Worm (Caenorhabditis elegans): ENCODE results near the gene F41B4.2.

The F41B4.2 gene

DNA sequence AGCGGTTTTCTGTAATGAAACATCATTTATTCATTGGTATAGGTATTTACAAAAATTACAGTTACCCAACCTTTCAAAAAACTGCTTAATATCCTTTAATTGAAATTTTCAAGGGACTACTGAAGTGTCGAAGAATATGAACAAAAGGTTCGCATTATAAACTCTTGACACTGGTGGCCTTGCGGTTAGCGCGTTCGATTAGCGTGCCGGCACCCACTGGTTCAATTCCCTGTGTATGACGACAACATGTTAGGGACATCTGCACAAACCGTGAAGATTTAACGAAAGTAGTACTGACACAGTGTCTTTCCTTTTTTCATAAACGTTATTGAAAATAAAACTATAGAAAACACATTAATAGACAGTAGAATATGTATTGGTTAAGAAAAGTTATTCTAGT is 32.6 kb upstream of the F41B4.2 start (continued):
- TF ChIP-seq ztf-4 (tag; optimal IDR thresholded peaks at IDR 0.05) (no peak), lin-15B (tag; optimal IDR thresholded peaks at IDR 0.05) (no peak), unc-62 (GFP tag; optimal IDR thresholded peaks at IDR 0.05) (no peak), xbp-1 (tag; optimal IDR thresholded peaks at IDR 0.05) (peak; percentile 54), lin-35 (GFP tag; optimal IDR thresholded peaks at IDR 0.05) (no peak), hlh-17 (GFP tag; optimal IDR thresholded peaks at IDR 0.05; ENCODE audit: borderline replicate concordance) (no peak), egl-27 (tag; optimal IDR thresholded peaks at IDR 0.05) (no peak), pax-3 (tag; optimal IDR thresholded peaks at IDR 0.05) (no peak), mep-1 (tag; optimal IDR thresholded peaks at IDR 0.05) (peak; percentile 66), fkh-8 (tag; optimal IDR thresholded peaks at IDR 0.05) (no peak), aly-2 (tag; optimal IDR thresholded peaks at IDR 0.05) (no peak), mef-2 (tag; optimal IDR thresholded peaks at IDR 0.05) (no peak), dsc-1 (tag; optimal IDR thresholded peaks at IDR 0.05) (no peak), lin-14 (GFP tag; optimal IDR thresholded peaks at IDR 0.05) (peak; percentile 50), ces-1 (GFP tag; optimal IDR thresholded peaks at IDR 0.05) (no peak), ceh-82 (tag; optimal IDR thresholded peaks at IDR 0.05) (peak in 1 of 3 experiments; percentile 15), swsn-7 (tag; optimal IDR thresholded peaks at IDR 0.05) (peak; percentile 31), unc-130 (tag; optimal IDR thresholded peaks at IDR 0.05) (no peak), lsy-2 (tag; optimal IDR thresholded peaks at IDR 0.05) (no peak), unc-98 (GFP tag; IDR thresholded peaks at IDR 0.05) (no peak), skn-1 (tag; optimal IDR thresholded peaks at IDR 0.05) (no peak), ceh-90 (tag; optimal IDR thresholded peaks at IDR 0.05) (no peak), nhr-47 (tag; optimal IDR thresholded peaks at IDR 0.05) (peak; percentile 47), ztf-11 (tag; optimal IDR thresholded peaks at IDR 0.05) (peak in 1 of 2 experiments; percentile 8), unc-86 (tag; optimal IDR thresholded peaks at IDR 0.05) (no peak), zag-1 (tag; optimal IDR thresholded peaks at IDR 0.05) (no peak), vab-15 (tag; optimal IDR thresholded peaks at IDR 0.05) (no peak), rnt-1 (tag; optimal IDR thresholded peaks at IDR 0.05) (peak; percentile 78), nhr-77 (tag; optimal IDR thresholded peaks at IDR 0.05) (peak; percentile 7), ets-5 (GFP tag; IDR thresholded peaks at IDR 0.05) (no peak), hlh-4 (tag; optimal IDR thresholded peaks at IDR 0.05) (no peak), nhr-84 (tag; optimal IDR thresholded peaks at IDR 0.05) (no peak), egl-13 (tag; optimal IDR thresholded peaks at IDR 0.05) (no peak), tlp-1 (tag; optimal IDR thresholded peaks at IDR 0.05) (no peak), nhr-19 (GFP tag; conservative IDR thresholded peaks at IDR 0.05) (peak; percentile 45), snpc-4 (tag; optimal IDR thresholded peaks at IDR 0.05) (no peak), efl-1 (optimal IDR thresholded peaks at IDR 0.05) (peak in 1 of 2 experiments; percentile 14), efl-1 (GFP tag; optimal IDR thresholded peaks at IDR 0.05 in 1 of 2) (no peak)

- TF ChIP-seq egl-13 (tag; optimal IDR thresholded peaks at IDR 0.05) = no peak
These were observed 31.8 kb upstream of the F41B4.2 start for ce11 chrX:6866900-6867299.

- TF ChIP-seq aha-1 (tag; optimal IDR thresholded peaks at IDR 0.05) (no peak), unc-98 (GFP tag; IDR thresholded peaks at IDR 0.05) (no peak), unc-86 (tag; optimal IDR thresholded peaks at IDR 0.05) (no peak), vab-15 (tag; optimal IDR thresholded peaks at IDR 0.05) (no peak), fkh-8 (tag; optimal IDR thresholded peaks at IDR 0.05) (peak; percentile 31)
These were observed 30.8 kb upstream of the F41B4.2 start, which contains the start of gene odr-10 for ce11 chrX:6865839-6866238. Gene odr-10 (minus strand): TSS chrX:6865939.

- TF ChIP-seq lir-3 (tag; optimal IDR thresholded peaks at IDR 0.05; ENCODE audit: poor library complexity) = no peak
- no peak for TF ChIP-seq tbx-2 (tag; optimal IDR thresholded peaks at IDR 0.05)
- TF ChIP-seq ama-1 (optimal IDR thresholded peaks at IDR 0.05) = no peak
- no peak for TF ChIP-seq elt-2 (tag; optimal IDR thresholded peaks at IDR 0.05)
- no peak for TF ChIP-seq hlh-4 (tag; optimal IDR thresholded peaks at IDR 0.05)
- TF ChIP-seq lin-35 (GFP tag; optimal IDR thresholded peaks at IDR 0.05) = no peak
- TF ChIP-seq nhr-12 (tag; optimal IDR thresholded peaks at IDR 0.05) = no peak
These were observed 28.0 kb upstream of the F41B4.2 start, which contains the start of gene nep-4 for ce11 chrX:6863032-6863431. Gene nep-4 (minus strand): TSS chrX:6863424.

Data from whole organism, L1 larva.